Worm (Caenorhabditis elegans): ENCODE measurements around the gene C05G5.5.

The C05G5.5 gene

DNA sequence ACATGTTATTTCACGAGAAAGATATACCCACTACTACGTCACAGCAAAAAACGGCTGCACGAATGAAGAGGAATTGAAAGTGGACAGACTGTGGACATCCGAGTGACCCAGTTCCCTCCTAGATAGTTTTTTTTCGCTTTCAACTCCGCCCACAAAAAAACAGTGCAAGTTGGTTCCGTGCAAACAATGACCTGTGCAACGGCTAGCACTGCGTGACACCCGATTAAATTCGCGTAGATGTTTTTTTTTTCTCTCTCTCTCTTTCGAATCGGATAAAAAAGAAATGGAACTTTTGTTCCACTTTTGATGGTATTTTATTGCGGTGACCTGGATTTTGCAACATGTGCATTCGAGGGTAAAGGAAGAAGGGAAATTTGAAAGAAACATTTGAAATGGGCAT is 15.7 kb downstream of the C05G5.5 start:
- TF ChIP-seq nhr-12 (tag; optimal IDR thresholded peaks at IDR 0.05), result no peak
- TF ChIP-seq nhr-23 (tag; optimal IDR thresholded peaks at IDR 0.05), result peak; percentile 89
- peak; percentile 47 for TF ChIP-seq pha-4 (tag; optimal IDR thresholded peaks at IDR 0.05)

DNA sequence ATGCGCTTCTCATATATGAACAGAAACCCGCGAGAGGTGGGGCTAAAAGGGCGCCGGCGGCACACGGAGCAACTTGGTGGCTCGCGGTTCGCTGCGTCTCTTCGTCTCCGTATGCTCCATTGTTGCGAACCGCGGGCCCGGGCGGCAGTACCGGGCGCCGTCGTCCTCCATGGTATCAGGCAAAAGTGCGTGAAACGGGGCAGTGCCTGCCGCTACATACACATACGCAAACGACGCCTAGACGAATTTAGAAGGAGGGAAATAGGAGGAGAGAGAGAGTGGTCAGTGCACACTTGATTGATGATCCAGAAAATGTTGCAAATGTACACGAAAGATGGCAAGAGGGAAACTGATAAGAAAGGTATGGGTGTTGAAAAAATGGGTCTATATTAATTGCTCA is 16.4 kb downstream of the C05G5.5 start:
- peak; percentile 85 for TF ChIP-seq hmg-11 (tag; optimal IDR thresholded peaks at IDR 0.05)
- TF ChIP-seq elt-1 (tag; optimal IDR thresholded peaks at IDR 0.05), result no peak
- TF ChIP-seq lin-39 (tag; optimal IDR thresholded peaks at IDR 0.05), result peak; percentile 89
- no peak for TF ChIP-seq ama-1 (optimal IDR thresholded peaks at IDR 0.05)
- no peak for TF ChIP-seq mml-1 (tag; optimal IDR thresholded peaks at IDR 0.05)
- TF ChIP-seq ceh-16 (tag; optimal IDR thresholded peaks at IDR 0.05), result no peak
- no peak for TF ChIP-seq ZK546.5 (tag; optimal IDR thresholded peaks at IDR 0.05)
- TF ChIP-seq R02D3.7 (tag; optimal IDR thresholded peaks at IDR 0.05), result no peak
- peak; percentile 82 for TF ChIP-seq snpc-4 (tag; optimal IDR thresholded peaks at IDR 0.05)
- no peak for TF ChIP-seq nhr-25 (tag; optimal IDR thresholded peaks at IDR 0.05)
- TF ChIP-seq unc-62 (GFP tag; optimal IDR thresholded peaks at IDR 0.05), result no peak
- TF ChIP-seq fos-1 (tag; optimal IDR thresholded peaks at IDR 0.05), result no peak
- TF ChIP-seq aly-2 (tag; optimal IDR thresholded peaks at IDR 0.05), result no peak
- no peak for TF ChIP-seq elt-3 (tag; optimal IDR thresholded peaks at IDR 0.05)
- peak; percentile 42 for TF ChIP-seq lin-15B (tag; optimal IDR thresholded peaks at IDR 0.05)
- no peak for TF ChIP-seq daf-12 (tag; optimal IDR thresholded peaks at IDR 0.05)
- peak; percentile 62 for TF ChIP-seq nfya-1 (tag; optimal IDR thresholded peaks at IDR 0.05; ENCODE audit: insufficient read depth)
- TF ChIP-seq nhr-237 (tag; optimal IDR thresholded peaks at IDR 0.05), result no peak
- TF ChIP-seq pha-4 (tag; optimal IDR thresholded peaks at IDR 0.05), result peak; percentile 5
- no peak for TF ChIP-seq nhr-43 (tag; optimal IDR thresholded peaks at IDR 0.05; ENCODE audit: poor library complexity, severe bottlenecking)
- no peak for TF ChIP-seq sea-2 (GFP tag; optimal IDR thresholded peaks at IDR 0.05)
- no peak for TF ChIP-seq nhr-12 (tag; optimal IDR thresholded peaks at IDR 0.05)
- TF ChIP-seq nhr-23 (tag; optimal IDR thresholded peaks at IDR 0.05), result no peak
- no peak for TF ChIP-seq eor-1 (tag; optimal IDR thresholded peaks at IDR 0.05)
- no peak for TF ChIP-seq ceh-9 (tag; optimal IDR thresholded peaks at IDR 0.05)
- TF ChIP-seq jun-1 (tag; optimal IDR thresholded peaks at IDR 0.05), result no peak
- no peak for TF ChIP-seq ztf-4 (tag; optimal IDR thresholded peaks at IDR 0.05)
- peak; percentile 39 for TF ChIP-seq pqm-1 (tag; optimal IDR thresholded peaks at IDR 0.05)
- no peak for TF ChIP-seq fkh-10 (GFP tag; optimal IDR thresholded peaks at IDR 0.05)
- TF ChIP-seq egl-5 (tag; optimal IDR thresholded peaks at IDR 0.05), result no peak
- TF ChIP-seq lsy-12 (tag; optimal IDR thresholded peaks at IDR 0.05), result no peak
- TF ChIP-seq egl-27 (tag; optimal IDR thresholded peaks at IDR 0.05), result no peak
- no peak for TF ChIP-seq nhr-28 (tag; optimal IDR thresholded peaks at IDR 0.05)
- no peak for TF ChIP-seq ceh-82 (tag; optimal IDR thresholded peaks at IDR 0.05)
- no peak for TF ChIP-seq fkh-2 (tag; optimal IDR thresholded peaks at IDR 0.05)
- TF ChIP-seq tbx-2 (tag; optimal IDR thresholded peaks at IDR 0.05), result peak; percentile 21
- no peak for TF ChIP-seq nhr-77 (tag; optimal IDR thresholded peaks at IDR 0.05)
- no peak for TF ChIP-seq nhr-11 (tag; optimal IDR thresholded peaks at IDR 0.05)
- no peak for TF ChIP-seq nhr-67 (tag; optimal IDR thresholded peaks at IDR 0.05)
- no peak for TF ChIP-seq ceh-28 (tag; optimal IDR thresholded peaks at IDR 0.05)
- TF ChIP-seq ztf-11 (tag; optimal IDR thresholded peaks at IDR 0.05), result no peak
- no peak for TF ChIP-seq mdl-1 (tag; optimal IDR thresholded peaks at IDR 0.05)
- no peak for TF ChIP-seq skn-1 (tag; optimal IDR thresholded peaks at IDR 0.05)
- no peak for TF ChIP-seq nhr-76 (tag; optimal IDR thresholded peaks at IDR 0.05)
- TF ChIP-seq zag-1 (tag; optimal IDR thresholded peaks at IDR 0.05), result no peak
- no peak for TF ChIP-seq unc-39 (tag; optimal IDR thresholded peaks at IDR 0.05)
- peak; percentile 15 for TF ChIP-seq elt-2 (tag; optimal IDR thresholded peaks at IDR 0.05)
